Worm (Caenorhabditis elegans) whole organism, L4/young adult: ENCODE data around the gene lin-7.
"Not testable (repeated sequence)": the region's sequence is repeated elsewhere in the genome, so short reads cannot be mapped to it uniquely, and the experiment has no call there.

Source experiments
- W03F9.2 ChIP-seq: fragments of 150-350 bp; optimal IDR thresholded peaks from 2 replicates; lab custom pipeline; 2014; ENCODE audit warnings: missing biosample characterization, missing genetic modification characterization
- dao-5 ChIP-seq: sonication (generic microtip); optimal IDR thresholded peaks from 2 replicates; lab custom pipeline; 2016; ENCODE audit warnings: missing genotype, missing genetic modification characterization, moderate library complexity, missing compliant biosample characterization
- him-1 ChIP-seq: sonication (generic microtip); optimal IDR thresholded peaks from 2 replicates; lab custom pipeline; 2016; ENCODE audit warnings: missing genotype, missing genetic modification reagents, missing genetic modification characterization, missing compliant biosample characterization

ce11 chrII:14346243-14346642, 3.0 kb downstream of the lin-7 start, which contains the start of gene Y54G11A.9:
- not testable (repeated sequence) for TF ChIP-seq dao-5, him-1, W03F9.2 (tag; lab: Kevin White, UChicago)
